Worm (Caenorhabditis elegans) whole organism, young adult: ENCODE results near the gene oac-1.

Experiments used
- F33H1.4 ChIP-seq: fragments of 200-800 bp; sonication (Bioruptor generic); IDR thresholded peaks from 2 replicates; pipeline ENCODE4 v1.3.6; 2022; ENCODE audit warnings: missing genetic modification reagents, missing genetic modification characterization, missing compliant biosample characterization
- F37B4.10 ChIP-seq: fragments of 200-800 bp; sonication (Bioruptor generic); IDR thresholded peaks from 2 replicates; pipeline ENCODE4 v1.3.6; 2022; ENCODE audit warnings: missing genetic modification characterization, missing compliant biosample characterization
- egrh-3 ChIP-seq: fragments of 200-800 bp; sonication (Bioruptor generic); IDR thresholded peaks from 2 replicates; pipeline ENCODE4 v1.3.6; 2022; ENCODE audit warnings: missing genetic modification reagents, missing genetic modification characterization, missing compliant biosample characterization
- unc-62 ChIP-seq: fragments of 150-350 bp; optimal IDR thresholded peaks from 2 replicates; lab custom pipeline; 2014; ENCODE audit warnings: missing biosample characterization, missing genetic modification reagents, missing genetic modification characterization

- TF ChIP-seq egrh-3 (GFP tag; lab: Robert Waterston, UW): no peak
- no peak for TF ChIP-seq F33H1.4 (GFP tag; lab: Robert Waterston, UW)
- TF ChIP-seq unc-62: no peak
- no peak for TF ChIP-seq F37B4.10
Measured at ce11 chrV:19533480-19533879, 22.3 kb downstream of the oac-1 start.
